Fruit fly (Drosophila melanogaster) Kc167 (cell line): ENCODE data around the gene CG17344.

Source experiments
- Sin3A ChIP-seq: fragments of >200 bp; optimal IDR thresholded peaks from 2 replicates; lab custom pipeline; 2018; ENCODE audit warnings: missing external identifiers
- insv ChIP-seq: fragments of >200 bp; optimal IDR thresholded peaks from 3 replicates; lab custom pipeline; 2018; ENCODE audit warnings: missing external identifiers

- TF ChIP-seq Sin3A (lab: Kevin White, UChicago) (no peak), insv (lab: Kevin White, UChicago) (no peak)
Measured at dm6 chr2L:19120984-19121383, 19.1 kb downstream of the CG17344 start.
